Fruit fly (Drosophila melanogaster) whole organism, embryonic: ENCODE data around the gene dock.

Experiments used
- Ada2b ChIP-seq: fragments of 200-800 bp; sonication (Bioruptor generic); IDR thresholded peaks from 2 replicates; pipeline ENCODE4 v1.3.6; 2022; ENCODE audit warnings: missing biosample characterization, missing genetic modification characterization
- CG10366 ChIP-seq: fragments of 200-800 bp; sonication (Bioruptor generic); IDR thresholded peaks from 2 replicates; pipeline ENCODE4 v1.3.6; 2022; ENCODE audit warnings: missing biosample characterization, missing genetic modification characterization
- CG10979 ChIP-seq: fragments of 200-800 bp; sonication (Bioruptor generic); optimal IDR thresholded peaks from 2 replicates; lab custom pipeline; 2018; ENCODE audit warnings: missing biosample characterization, mild to moderate bottlenecking, missing genetic modification characterization, moderate library complexity
- CG11504 ChIP-seq: fragments of 200-800 bp; sonication (Bioruptor generic); optimal IDR thresholded peaks from 3 replicates; lab custom pipeline; 2019; ENCODE audit warnings: missing biosample characterization, mild to moderate bottlenecking, missing genetic modification characterization, moderate library complexity
- CG12155 ChIP-seq: fragments of 200-800 bp; sonication (Bioruptor generic); optimal IDR thresholded peaks from 3 replicates; lab custom pipeline; 2016; ENCODE audit warnings: missing biosample characterization, missing genetic modification characterization
- CG12942 ChIP-seq: fragments of 200-800 bp; sonication (Bioruptor generic); optimal IDR thresholded peaks from 3 replicates; lab custom pipeline; 2016; ENCODE audit warnings: missing biosample characterization, missing genetic modification characterization
- CG13296 ChIP-seq: fragments of 200-800 bp; sonication (Bioruptor generic); optimal IDR thresholded peaks from 3 replicates; lab custom pipeline; 2018; ENCODE audit warnings: missing biosample characterization, mild to moderate bottlenecking, missing genetic modification characterization
- CG14441 ChIP-seq: fragments of 200-800 bp; sonication (Bioruptor generic); IDR thresholded peaks from 2 replicates; pipeline ENCODE4 v1.3.6; 2022; ENCODE audit warnings: missing biosample characterization, missing genetic modification characterization
- CG1603 ChIP-seq: fragments of 200-800 bp; sonication (Bioruptor generic); optimal IDR thresholded peaks from 2 replicates; lab custom pipeline; 2019; ENCODE audit warnings: missing biosample characterization, mild to moderate bottlenecking, missing genetic modification characterization, moderate library complexity
- CG17186 ChIP-seq: fragments of 200-800 bp; sonication (Bioruptor generic); optimal IDR thresholded peaks from 3 replicates; lab custom pipeline; 2017; ENCODE audit warnings: missing biosample characterization, missing genetic modification reagents, missing genetic modification characterization
- CG17361 ChIP-seq: fragments of 200-800 bp; sonication (Bioruptor generic); IDR thresholded peaks from 3 replicates; pipeline ENCODE4 v1.3.6; 2022; ENCODE audit warnings: missing biosample characterization, missing genetic modification characterization
- CG17612 ChIP-seq: fragments of 200-800 bp; sonication (Bioruptor generic); IDR thresholded peaks from 2 replicates; pipeline ENCODE4 v1.3.6; 2022; ENCODE audit warnings: missing biosample characterization, missing genetic modification characterization
- CG2116 ChIP-seq: fragments of 200-800 bp; sonication (Bioruptor generic); optimal IDR thresholded peaks from 3 replicates; lab custom pipeline; 2018; ENCODE audit warnings: missing biosample characterization, mild to moderate bottlenecking, missing genetic modification characterization
- CG34224 ChIP-seq: fragments of 200-800 bp; sonication (Bioruptor generic); IDR thresholded peaks from 3 replicates; pipeline ENCODE4 v1.3.6; 2022; ENCODE audit warnings: missing biosample characterization, missing genetic modification characterization; ENCODE audit not compliant: partially characterized antibody
- CG3726 ChIP-seq: fragments of 200-800 bp; sonication (Bioruptor generic); IDR thresholded peaks from 3 replicates; pipeline ENCODE4, ENCODE4 v1.3.6; 2022; ENCODE audit warnings: missing biosample characterization, missing genetic modification characterization
- CG42726 ChIP-seq: fragments of 200-800 bp; sonication (Bioruptor generic); IDR thresholded peaks from 2 replicates; pipeline ENCODE4 v1.3.6; 2022; ENCODE audit warnings: missing biosample characterization, missing genetic modification characterization; ENCODE audit not compliant: partially characterized antibody
- CG4404 ChIP-seq: fragments of 200-800 bp; sonication (Bioruptor generic); IDR thresholded peaks from 2 replicates; pipeline ENCODE4 v1.3.6; 2022; ENCODE audit warnings: missing biosample characterization, missing genetic modification characterization
- CG4707 ChIP-seq: fragments of 200-800 bp; sonication (Bioruptor generic); optimal IDR thresholded peaks from 2 replicates; lab custom pipeline; 2018; ENCODE audit warnings: missing biosample characterization, mild to moderate bottlenecking, missing genetic modification characterization, moderate library complexity
- CG6175 ChIP-seq: fragments of 200-800 bp; sonication (Bioruptor generic); IDR thresholded peaks from 3 replicates; pipeline ENCODE4 v1.3.6; 2022; ENCODE audit warnings: missing biosample characterization, missing genetic modification characterization
- CG7839 ChIP-seq: fragments of 200-800 bp; sonication (Bioruptor generic); optimal IDR thresholded peaks from 3 replicates; lab custom pipeline; 2018; ENCODE audit warnings: missing biosample characterization, mild to moderate bottlenecking, missing genetic modification characterization, moderate library complexity
- CG8924 ChIP-seq: fragments of 200-800 bp; optimal IDR thresholded peaks from 3 replicates; lab custom pipeline; 2019; ENCODE audit warnings: missing biosample characterization, mild to moderate bottlenecking, missing genetic modification characterization, moderate library complexity
- CG9215 ChIP-seq: fragments of 200-800 bp; sonication (Bioruptor generic); IDR thresholded peaks from 2 replicates; pipeline ENCODE4 v1.3.6; 2022; ENCODE audit warnings: missing biosample characterization, missing genetic modification characterization
- Dll ChIP-seq: fragments of 200-800 bp; sonication (Bioruptor generic); IDR thresholded peaks from 4 replicates; pipeline ENCODE4 v1.3.6; 2022; ENCODE audit warnings: missing biosample characterization, missing genetic modification characterization; ENCODE audit not compliant: partially characterized antibody
- Dref ChIP-seq: fragments of 200-800 bp; sonication (Bioruptor generic); IDR thresholded peaks from 2 replicates; pipeline ENCODE4 v1.3.6; 2022; ENCODE audit warnings: missing biosample characterization, missing genetic modification characterization
- Gug ChIP-seq: fragments of 200-800 bp; sonication (Bioruptor generic); IDR thresholded peaks from 4 replicates; pipeline ENCODE4 v1.3.6; 2022; ENCODE audit warnings: missing biosample characterization, missing genetic modification characterization
- Hr39 ChIP-seq: fragments of >200 bp; optimal IDR thresholded peaks from 2 replicates; lab custom pipeline; 2017
- Kr ChIP-seq: fragments of 200-800 bp; sonication (Bioruptor generic); optimal IDR thresholded peaks from 2 replicates; lab custom pipeline; 2017; ENCODE audit warnings: missing biosample characterization, mild to moderate bottlenecking, missing genetic modification characterization
- Neu2 ChIP-seq: fragments of 200-800 bp; sonication (Bioruptor generic); optimal IDR thresholded peaks from 3 replicates; lab custom pipeline; 2016; ENCODE audit warnings: missing biosample characterization, missing genetic modification characterization, borderline replicate concordance
- Oli ChIP-seq: fragments of 200-800 bp; sonication (Bioruptor generic); optimal IDR thresholded peaks from 2 replicates; lab custom pipeline; 2018; ENCODE audit warnings: missing biosample characterization, mild to moderate bottlenecking, missing genetic modification characterization, moderate library complexity
- Optix ChIP-seq: fragments of 200-800 bp; sonication (Bioruptor generic); IDR thresholded peaks from 3 replicates; pipeline ENCODE4 v1.3.6; 2022; ENCODE audit warnings: missing biosample characterization, missing genetic modification characterization
- Ravus ChIP-seq: fragments of 200-800 bp; sonication (Bioruptor generic); IDR thresholded peaks from 2 replicates; pipeline ENCODE4 v1.3.6; 2022; ENCODE audit warnings: missing biosample characterization, missing genetic modification characterization
- Rfx ChIP-seq: fragments of 200-800 bp; sonication (Bioruptor generic); IDR thresholded peaks from 2 replicates; pipeline ENCODE4 v1.3.6; 2022; ENCODE audit warnings: missing biosample characterization, missing genetic modification characterization
- Sry-δ ChIP-seq: fragments of 200-800 bp; sonication (Bioruptor generic); optimal IDR thresholded peaks from 2 replicates; lab custom pipeline; 2016; ENCODE audit warnings: missing biosample characterization, missing genetic modification characterization
- ara ChIP-seq: fragments of 200-800 bp; sonication (Bioruptor generic); IDR thresholded peaks from 2 replicates; pipeline ENCODE4 v1.3.6; 2022; ENCODE audit warnings: missing biosample characterization, missing genetic modification characterization
- ase ChIP-seq: fragments of 200-800 bp; sonication (Bioruptor generic); IDR thresholded peaks from 3 replicates; pipeline ENCODE4 v1.3.6; 2022; ENCODE audit warnings: missing biosample characterization, missing genetic modification characterization
- ato ChIP-seq: fragments of 200-800 bp; sonication (Bioruptor generic); IDR thresholded peaks from 2 replicates; pipeline ENCODE4 v1.3.6; 2022; ENCODE audit warnings: missing biosample characterization, missing genetic modification characterization; ENCODE audit not compliant: partially characterized antibody
- bab2 ChIP-seq: fragments of 200-800 bp; sonication (Bioruptor generic); optimal IDR thresholded peaks from 2 replicates; lab custom pipeline; 2016; ENCODE audit warnings: missing biosample characterization, missing genetic modification characterization
- btn ChIP-seq: fragments of 200-800 bp; sonication (Bioruptor generic); optimal IDR thresholded peaks from 2 replicates; lab custom pipeline; 2016; ENCODE audit warnings: missing biosample characterization, missing genetic modification characterization
- en ChIP-seq: fragments of 200-800 bp; sonication (Bioruptor generic); optimal IDR thresholded peaks from 2 replicates; lab custom pipeline; 2016; ENCODE audit warnings: missing biosample characterization, missing genetic modification characterization
- eyg ChIP-seq: fragments of 200-800 bp; sonication (Bioruptor generic); optimal IDR thresholded peaks from 3 replicates; lab custom pipeline; 2016; ENCODE audit warnings: missing biosample characterization, missing genetic modification characterization
- grau ChIP-seq: fragments of 200-800 bp; optimal IDR thresholded peaks from 3 replicates; lab custom pipeline; 2019; ENCODE audit warnings: missing biosample characterization, mild to moderate bottlenecking, missing genetic modification characterization, moderate library complexity
- nerfin-1 ChIP-seq: fragments of 200-800 bp; sonication (Bioruptor generic); optimal IDR thresholded peaks from 3 replicates; lab custom pipeline; 2019; ENCODE audit warnings: missing biosample characterization, mild to moderate bottlenecking, missing genetic modification characterization, moderate library complexity
- nerfin-2 ChIP-seq: fragments of 200-800 bp; sonication (Bioruptor generic); IDR thresholded peaks from 2 replicates; pipeline ENCODE4 v1.3.6; 2022; ENCODE audit warnings: missing biosample characterization, missing genetic modification characterization; ENCODE audit not compliant: partially characterized antibody
- scrt ChIP-seq: fragments of 200-800 bp; sonication (Bioruptor generic); optimal IDR thresholded peaks from 2 replicates; lab custom pipeline; 2018; ENCODE audit warnings: missing biosample characterization, mild to moderate bottlenecking, missing genetic modification characterization, moderate library complexity
- sens ChIP-seq: fragments of 200-800 bp; sonication (Bioruptor generic); peaks from one replicate; lab custom pipeline; 2016; ENCODE audit warnings: missing biosample characterization, missing genetic modification characterization
- sr ChIP-seq: fragments of 200-800 bp; sonication (Bioruptor generic); IDR thresholded peaks from 3 replicates; pipeline ENCODE4 v1.3.6; 2022; ENCODE audit warnings: missing biosample characterization, missing genetic modification characterization
- tap ChIP-seq: fragments of 200-800 bp; optimal IDR thresholded peaks from 3 replicates; lab custom pipeline; 2019; ENCODE audit warnings: missing biosample characterization, mild to moderate bottlenecking, missing genetic modification characterization, moderate library complexity
- tna ChIP-seq: fragments of 200-800 bp; sonication (Bioruptor generic); IDR thresholded peaks from 2 replicates; pipeline ENCODE4 v1.3.6; 2022; ENCODE audit warnings: missing biosample characterization, missing genetic modification characterization; ENCODE audit not compliant: partially characterized antibody
- wek ChIP-seq: fragments of 200-800 bp; sonication (Bioruptor generic); optimal IDR thresholded peaks from 3 replicates; lab custom pipeline; 2018; ENCODE audit warnings: missing biosample characterization, mild to moderate bottlenecking, missing genetic modification characterization, moderate library complexity
- yki ChIP-seq: fragments of >200 bp; optimal IDR thresholded peaks from 3 replicates; lab custom pipeline; 2018

The dock gene

DNA sequence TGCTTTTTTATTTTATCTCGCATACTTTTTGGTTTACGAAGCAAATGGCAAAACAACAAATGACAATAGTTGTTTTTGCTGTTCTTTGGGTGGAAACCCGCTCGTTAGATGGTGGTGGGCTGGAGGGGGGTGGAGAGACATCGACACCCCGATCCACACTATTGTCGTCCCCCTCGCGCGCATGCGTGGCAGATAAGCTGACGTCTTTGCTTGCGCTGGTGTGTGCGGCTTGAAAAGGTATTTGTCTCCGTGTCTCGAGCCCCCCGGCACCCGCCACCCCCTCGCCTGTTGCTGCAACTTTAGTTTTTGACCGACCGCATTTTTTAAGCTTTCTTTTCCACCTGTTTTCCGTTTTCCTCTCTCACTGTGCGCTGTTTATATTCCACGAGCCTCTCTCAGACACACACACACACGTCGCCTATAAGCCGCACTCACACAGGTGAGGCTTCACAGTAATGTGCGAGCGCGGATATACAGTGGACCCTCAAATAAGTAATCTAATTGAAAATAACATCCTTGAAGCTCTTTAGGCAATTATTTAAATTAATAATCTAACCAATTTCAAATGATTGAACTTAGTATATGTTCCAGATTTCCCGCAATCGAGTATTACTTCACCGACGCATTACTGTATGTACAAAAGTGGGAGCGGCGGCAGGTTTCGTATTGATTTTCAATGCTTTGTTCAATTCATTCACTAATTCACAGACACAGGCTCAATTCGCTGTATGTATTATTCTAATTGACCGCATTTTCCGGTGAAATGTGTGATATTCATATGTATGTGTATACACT is 41.4 kb downstream of the dock start (continued):
- TF ChIP-seq wek (GFP tag; lab: Kevin White, UChicago) (peak; percentile 82), CG17361 (GFP tag; lab: Robert Waterston, UW) (peak; percentile 90), CG42726 (peak; percentile 39; the same call in 1 of the 2 replicates), Oli (tag; lab: Kevin White, UChicago) (peak; percentile 94), Dll (no peak), CG4404 (GFP tag; lab: Robert Waterston, UW) (peak; percentile 93), CG4707 (GFP tag; lab: Kevin White, UChicago) (peak; percentile 81), Rfx (GFP tag; lab: Robert Waterston, UW) (peak; percentile 98), sr (peak; percentile 78; the same call in 2 of the 3 replicates), Ravus (GFP tag; lab: Robert Waterston, UW) (peak; percentile 89), scrt (GFP tag; lab: Kevin White, UChicago) (peak; percentile 89), grau (peak; percentile 99), Kr (GFP tag; lab: Kevin White, UChicago) (no peak), btn (peak; percentile 77), nerfin-2 (GFP tag; lab: Robert Waterston, UW) (no peak), Neu2 (peak; percentile 14), sens (GFP tag; lab: Kevin White, UChicago) (peak; percentile 99), ara (peak; percentile 95), ase (GFP tag; lab: Robert Waterston, UW) (peak; percentile 94), CG8924 (tag; lab: Kevin White, UChicago) (peak; percentile 93), en (peak; percentile 73), CG12942 (peak; percentile 90), Ada2b (GFP tag; lab: Robert Waterston, UW) (peak; percentile 93), CG6175 (GFP tag; lab: Robert Waterston, UW) (peak; percentile 92), CG7839 (tag; lab: Kevin White, UChicago) (peak; percentile 95), Sry-δ (GFP tag; lab: Kevin White, UChicago) (peak; percentile 37), CG9215 (GFP tag; lab: Robert Waterston, UW) (peak; percentile 93), CG17612 (peak; percentile 88), CG3726 (GFP tag; lab: Robert Waterston, UW) (peak; percentile 88), CG1603 (tag; lab: Kevin White, UChicago) (peak; percentile 94), tna (GFP tag; lab: Robert Waterston, UW) (peak; percentile 41; the same call in 1 of the 2 replicates), Optix (GFP tag; lab: Robert Waterston, UW) (peak; percentile 89), CG13296 (peak; percentile 93), CG12155 (peak; percentile 89), tap (peak; percentile 92), CG14441 (peak; percentile 97), CG11504 (peak; percentile 93), Gug (GFP tag; lab: Robert Waterston, UW) (peak; percentile 91), bab2 (GFP tag; lab: Kevin White, UChicago) (peak; percentile 92), Hr39 (lab: Kevin White, UChicago) (no peak), CG2116 (GFP tag; lab: Kevin White, UChicago) (peak; percentile 37), Dref (GFP tag; lab: Robert Waterston, UW) (no peak), CG17186 (GFP tag; lab: Kevin White, UChicago) (peak; percentile 2), ato (GFP tag; lab: Robert Waterston, UW) (no peak), eyg (GFP tag; lab: Kevin White, UChicago) (peak; percentile 83), CG10366 (peak; percentile 96), CG10979 (peak; percentile 86), nerfin-1 (tag; lab: Kevin White, UChicago) (peak; percentile 88), CG34224 (GFP tag; lab: Robert Waterston, UW) (no peak), yki (lab: Kevin White, UChicago) (no peak)
